Worm (Caenorhabditis elegans) whole organism, L2 larva: ENCODE data around the gene C27F2.4.

ENCODE experiments used
- F13H6.1 ChIP-seq: sonication (generic microtip); optimal IDR thresholded peaks from 2 replicates; lab custom pipeline; 2016; ENCODE audit warnings: missing genetic modification characterization, missing compliant biosample characterization
- snpc-4 ChIP-seq: fragments of 150-350 bp; optimal IDR thresholded peaks from 2 replicates; lab custom pipeline; 2014; ENCODE audit warnings: missing biosample characterization, missing genetic modification characterization

ce11 chrIII:4910956-4911355, 49.1 kb downstream of the C27F2.4 start, which contains the start of gene F26F4.2:
- TF ChIP-seq F13H6.1 (no peak), snpc-4 (tag; lab: Kevin White, UChicago) (no peak)
